Worm (Caenorhabditis elegans) whole organism, midembryonic: ENCODE measurements around the gene fnta-1.

Source experiments
- cog-1 ChIP-seq: sonication (generic microtip); optimal IDR thresholded peaks from 2 replicates; lab custom pipeline; 2016; ENCODE audit warnings: missing genetic modification characterization, missing compliant biosample characterization
- flt-1 ChIP-seq: fragments of 200-800 bp; sonication (Bioruptor generic); IDR thresholded peaks from 2 replicates; pipeline ENCODE4 v1.3.6; 2022; ENCODE audit warnings: missing genetic modification characterization, missing compliant biosample characterization
- ztf-29 ChIP-seq: fragments of 200-800 bp; sonication (Bioruptor generic); IDR thresholded peaks from 2 replicates; pipeline ENCODE4 v1.3.6; 2022; ENCODE audit warnings: missing genetic modification reagents, missing genetic modification characterization, missing compliant biosample characterization

- TF ChIP-seq cog-1 (no peak), flt-1 (no peak), ztf-29 (GFP tag; lab: Robert Waterston, UW) (no peak)
These were observed 45.7 kb downstream of the fnta-1 start, which contains the start of gene csn-3 for ce11 chrIV:194442-194841.
